Fruit fly (Drosophila melanogaster) whole organism, embryonic: ENCODE data around the gene CG12279.

Source experiments
- Aef1 ChIP-seq: fragments of 200-800 bp; sonication (Bioruptor generic); IDR thresholded peaks from 3 replicates; pipeline ENCODE4 v1.3.6; 2022; ENCODE audit warnings: missing biosample characterization, missing genetic modification characterization
- CG1024 ChIP-seq: fragments of 200-800 bp; sonication (Bioruptor generic); IDR thresholded peaks from 2 replicates; pipeline ENCODE4 v1.3.6; 2022; ENCODE audit warnings: missing biosample characterization, missing genetic modification characterization
- CG10462 ChIP-seq: fragments of 200-800 bp; sonication (Bioruptor generic); optimal IDR thresholded peaks from 2 replicates; lab custom pipeline; 2016; ENCODE audit warnings: missing biosample characterization, missing genetic modification characterization
- CG11560 ChIP-seq: fragments of 200-800 bp; sonication (Bioruptor generic); IDR thresholded peaks from 3 replicates; pipeline ENCODE4 v1.3.6; 2022; ENCODE audit warnings: missing biosample characterization, missing genetic modification characterization
- CG11695 ChIP-seq: fragments of 200-800 bp; sonication (Bioruptor generic); IDR thresholded peaks from 3 replicates; pipeline ENCODE4 v1.3.6; 2022; ENCODE audit warnings: missing biosample characterization, missing genetic modification characterization
- CG11696 ChIP-seq: fragments of 200-800 bp; sonication (Bioruptor generic); IDR thresholded peaks from 2 replicates; pipeline ENCODE4 v1.3.6; 2022; ENCODE audit warnings: missing biosample characterization, missing genetic modification characterization
- CG12299 ChIP-seq: fragments of 200-800 bp; sonication (Bioruptor generic); optimal IDR thresholded peaks from 2 replicates; lab custom pipeline; 2018; ENCODE audit warnings: missing biosample characterization, mild to moderate bottlenecking, missing genetic modification characterization
- CG1233 ChIP-seq: fragments of 200-800 bp; sonication (Bioruptor generic); optimal IDR thresholded peaks from 4 replicates; lab custom pipeline; 2018; ENCODE audit warnings: missing biosample characterization, mild to moderate bottlenecking, missing genetic modification characterization
- CG12744 ChIP-seq: fragments of 200-800 bp; sonication (Bioruptor generic); optimal IDR thresholded peaks from 2 replicates; lab custom pipeline; 2016; ENCODE audit warnings: missing biosample characterization, missing genetic modification characterization
- CG14860 ChIP-seq: fragments of 200-800 bp; sonication (Bioruptor generic); IDR thresholded peaks from 3 replicates; pipeline ENCODE4 v1.3.6; 2022; ENCODE audit warnings: missing biosample characterization, missing genetic modification characterization; ENCODE audit not compliant: partially characterized antibody
- CG15011 ChIP-seq: fragments of 200-800 bp; sonication (Bioruptor generic); optimal IDR thresholded peaks from 3 replicates; lab custom pipeline; 2018; ENCODE audit warnings: missing biosample characterization, mild to moderate bottlenecking, missing genetic modification characterization
- CG16779 ChIP-seq: fragments of 200-800 bp; sonication (Bioruptor generic); IDR thresholded peaks from 2 replicates; pipeline ENCODE4 v1.3.6; 2022; ENCODE audit warnings: missing biosample characterization, missing genetic modification characterization
- CG17359 ChIP-seq: fragments of 200-800 bp; sonication (Bioruptor generic); optimal IDR thresholded peaks from 3 replicates; lab custom pipeline; 2018; ENCODE audit warnings: missing biosample characterization, mild to moderate bottlenecking, missing genetic modification characterization, moderate library complexity
- CG18011 ChIP-seq: fragments of 200-800 bp; sonication (Bioruptor generic); optimal IDR thresholded peaks from 2 replicates; lab custom pipeline; 2017; ENCODE audit warnings: missing biosample characterization, missing genetic modification characterization, mild to moderate bottlenecking, moderate library complexity, missing genotype
- CG1832 ChIP-seq: fragments of 200-800 bp; sonication (Bioruptor generic); optimal IDR thresholded peaks from 2 replicates; lab custom pipeline; 2017; ENCODE audit warnings: missing biosample characterization, mild to moderate bottlenecking, missing genetic modification characterization, inconsistent platforms
- CG2875 ChIP-seq: fragments of 200-800 bp; sonication (Bioruptor generic); optimal IDR thresholded peaks from 2 replicates; lab custom pipeline; 2017; ENCODE audit warnings: missing biosample characterization, mild to moderate bottlenecking, missing genetic modification characterization, missing genetic modification reagents
- CG31388 ChIP-seq: fragments of 200-800 bp; sonication (Bioruptor generic); optimal IDR thresholded peaks from 2 replicates; lab custom pipeline; 2016; ENCODE audit warnings: missing biosample characterization, missing genetic modification characterization
- CG32532 ChIP-seq: fragments of 200-800 bp; sonication (Bioruptor generic); IDR thresholded peaks from 2 replicates; pipeline ENCODE4 v1.3.6; 2022; ENCODE audit warnings: missing biosample characterization, missing genetic modification characterization
- CG34224 ChIP-seq: fragments of 200-800 bp; sonication (Bioruptor generic); IDR thresholded peaks from 3 replicates; pipeline ENCODE4 v1.3.6; 2022; ENCODE audit warnings: missing biosample characterization, missing genetic modification characterization; ENCODE audit not compliant: partially characterized antibody
- CG4404 ChIP-seq: fragments of 200-800 bp; sonication (Bioruptor generic); IDR thresholded peaks from 2 replicates; pipeline ENCODE4 v1.3.6; 2022; ENCODE audit warnings: missing biosample characterization, missing genetic modification characterization
- CG6854 ChIP-seq: fragments of 200-800 bp; sonication (Bioruptor generic); optimal IDR thresholded peaks from 3 replicates; lab custom pipeline; 2017; ENCODE audit warnings: missing biosample characterization, mild to moderate bottlenecking, missing genetic modification characterization
- CG7556 ChIP-seq: fragments of 200-800 bp; sonication (Bioruptor generic); optimal IDR thresholded peaks from 2 replicates; lab custom pipeline; 2017; ENCODE audit warnings: missing biosample characterization, mild to moderate bottlenecking, missing genetic modification characterization
- CG7987 ChIP-seq: fragments of 200-800 bp; sonication (Bioruptor generic); optimal IDR thresholded peaks from 2 replicates; lab custom pipeline; 2018; ENCODE audit warnings: missing biosample characterization, mild to moderate bottlenecking, missing genetic modification characterization, moderate library complexity
- CG8388 ChIP-seq: fragments of 200-800 bp; sonication (Bioruptor generic); optimal IDR thresholded peaks from 2 replicates; lab custom pipeline; 2019; ENCODE audit warnings: missing biosample characterization, mild to moderate bottlenecking, missing genetic modification characterization, moderate library complexity
- CG9876 ChIP-seq: fragments of 200-800 bp; sonication (Bioruptor generic); optimal IDR thresholded peaks from 2 replicates; lab custom pipeline; 2016; ENCODE audit warnings: missing biosample characterization, missing genetic modification characterization
- Camta ChIP-seq: fragments of 200-800 bp; sonication (Bioruptor generic); optimal IDR thresholded peaks from 2 replicates; lab custom pipeline; 2016; ENCODE audit warnings: missing biosample characterization, missing genetic modification characterization
- Dip3 ChIP-seq: fragments of 200-800 bp; sonication (Bioruptor generic); optimal IDR thresholded peaks from 3 replicates; lab custom pipeline; 2016; ENCODE audit warnings: missing biosample characterization, missing genetic modification characterization
- Doc2 ChIP-seq: fragments of 200-800 bp; sonication (Bioruptor generic); IDR thresholded peaks from 2 replicates; pipeline ENCODE4 v1.3.6; 2022; ENCODE audit warnings: missing biosample characterization, missing genetic modification characterization
- Dref ChIP-seq: fragments of 200-800 bp; sonication (Bioruptor generic); IDR thresholded peaks from 2 replicates; pipeline ENCODE4 v1.3.6; 2022; ENCODE audit warnings: missing biosample characterization, missing genetic modification characterization
- ERR ChIP-seq: fragments of 200-800 bp; sonication (Bioruptor generic); optimal IDR thresholded peaks from 2 replicates; lab custom pipeline; 2016; ENCODE audit warnings: missing biosample characterization, missing genetic modification characterization
- HLH3B ChIP-seq: fragments of 200-800 bp; sonication (Bioruptor generic); IDR thresholded peaks from 2 replicates; pipeline ENCODE4 v1.3.6; 2022; ENCODE audit warnings: missing biosample characterization, missing genetic modification characterization
- HmgZ ChIP-seq: fragments of 200-800 bp; sonication (Bioruptor generic); optimal IDR thresholded peaks from 2 replicates; lab custom pipeline; 2018; ENCODE audit warnings: missing biosample characterization, mild to moderate bottlenecking, missing genetic modification characterization
- NC2β ChIP-seq: fragments of 200-800 bp; sonication (Bioruptor generic); optimal IDR thresholded peaks from 2 replicates; lab custom pipeline; 2016; ENCODE audit warnings: missing biosample characterization, missing genetic modification characterization
- Oaz ChIP-seq: fragments of 200-800 bp; sonication (Bioruptor generic); IDR thresholded peaks from 2 replicates; pipeline ENCODE4 v1.3.6; 2022; ENCODE audit warnings: missing biosample characterization, missing genetic modification characterization
- Opbp ChIP-seq: fragments of 200-800 bp; sonication (Bioruptor generic); IDR thresholded peaks from 3 replicates; pipeline ENCODE4 v1.3.6; 2022; ENCODE audit warnings: missing biosample characterization, missing genetic modification characterization; ENCODE audit not compliant: partially characterized antibody
- Rx ChIP-seq: fragments of 200-800 bp; sonication (Bioruptor generic); IDR thresholded peaks from 2 replicates; pipeline ENCODE4 v1.3.6; 2022; ENCODE audit warnings: missing biosample characterization, missing genetic modification characterization
- Sox102F ChIP-seq: fragments of 200-800 bp; sonication (Bioruptor generic); optimal IDR thresholded peaks from 2 replicates; lab custom pipeline; 2018; ENCODE audit warnings: missing biosample characterization, mild to moderate bottlenecking, missing genetic modification characterization, moderate library complexity
- Taf1 ChIP-seq: fragments of 200-800 bp; sonication (Bioruptor generic); IDR thresholded peaks from 2 replicates; pipeline ENCODE4 v1.3.6; 2022; ENCODE audit warnings: missing biosample characterization, missing genetic modification characterization
- Trl ChIP-seq, 3 experiments: fragments of >200 bp in 2 of 3; fragments of 200-800 bp in 1 of 3; sonication (Bioruptor generic) in 1 of 3; optimal IDR thresholded peaks; 2 replicates in 1 of 3; 3 replicates in 2 of 3; lab custom pipeline; 2016 to 2017; ENCODE audit warnings: missing biosample characterization in 1 of 3, missing genetic modification characterization in 1 of 3
- Usf ChIP-seq: fragments of 200-800 bp; sonication (Bioruptor generic); optimal IDR thresholded peaks from 2 replicates; lab custom pipeline; 2017; ENCODE audit warnings: missing genotype, missing biosample characterization, missing genetic modification characterization
- amos ChIP-seq: fragments of 200-800 bp; sonication (Bioruptor generic); IDR thresholded peaks from 2 replicates; pipeline ENCODE4 v1.3.6; 2022; ENCODE audit warnings: missing biosample characterization, missing genetic modification characterization; ENCODE audit not compliant: partially characterized antibody
- ash1 ChIP-seq: fragments of 200-800 bp; sonication (Bioruptor generic); optimal IDR thresholded peaks from 2 replicates; lab custom pipeline; 2018; ENCODE audit warnings: missing biosample characterization, mild to moderate bottlenecking, missing genetic modification characterization
- br ChIP-seq: fragments of >200 bp; optimal IDR thresholded peaks from 2 replicates; lab custom pipeline; 2017
- corto ChIP-seq: fragments of 200-800 bp; sonication (Bioruptor generic); optimal IDR thresholded peaks from 2 replicates; lab custom pipeline; 2016; ENCODE audit warnings: missing biosample characterization, mild to moderate bottlenecking, missing genetic modification characterization, moderate library complexity
- gce ChIP-seq: fragments of 200-800 bp; sonication (Bioruptor generic); IDR thresholded peaks from 3 replicates; pipeline ENCODE4 v1.3.6; 2022; ENCODE audit warnings: missing biosample characterization, missing genetic modification characterization
- kay ChIP-seq: fragments of 200-800 bp; sonication (Bioruptor generic); optimal IDR thresholded peaks from 2 replicates; lab custom pipeline; 2016; ENCODE audit warnings: missing biosample characterization, missing genetic modification characterization
- peb ChIP-seq: fragments of 200-800 bp; sonication (Bioruptor generic); IDR thresholded peaks from 2 replicates; pipeline ENCODE4 v1.3.6; 2022; ENCODE audit warnings: missing biosample characterization, missing genetic modification characterization
- sc ChIP-seq, 3 experiments: fragments of >200 bp in 2 of 3; fragments of 200-800 bp in 1 of 3; sonication (Bioruptor generic) in 1 of 3; optimal IDR thresholded peaks; 2 replicates in 2 of 3; 3 replicates in 1 of 3; lab custom pipeline; 2017; ENCODE audit warnings: mild to moderate bottlenecking in 1 of 3, missing biosample characterization in 1 of 3, missing genetic modification characterization in 1 of 3, missing genetic modification reagents in 1 of 3
- tgo ChIP-seq: fragments of 200-800 bp; sonication (Bioruptor generic); IDR thresholded peaks from 3 replicates; pipeline ENCODE4 v1.3.6; 2022; ENCODE audit warnings: missing biosample characterization, missing genetic modification characterization
- tio ChIP-seq: fragments of 200-800 bp; sonication (Bioruptor generic); optimal IDR thresholded peaks from 2 replicates; lab custom pipeline; 2017; ENCODE audit warnings: missing biosample characterization, missing genetic modification characterization, inconsistent platforms
- wek ChIP-seq: fragments of 200-800 bp; sonication (Bioruptor generic); optimal IDR thresholded peaks from 3 replicates; lab custom pipeline; 2018; ENCODE audit warnings: missing biosample characterization, mild to moderate bottlenecking, missing genetic modification characterization, moderate library complexity

The CG12279 gene

DNA sequence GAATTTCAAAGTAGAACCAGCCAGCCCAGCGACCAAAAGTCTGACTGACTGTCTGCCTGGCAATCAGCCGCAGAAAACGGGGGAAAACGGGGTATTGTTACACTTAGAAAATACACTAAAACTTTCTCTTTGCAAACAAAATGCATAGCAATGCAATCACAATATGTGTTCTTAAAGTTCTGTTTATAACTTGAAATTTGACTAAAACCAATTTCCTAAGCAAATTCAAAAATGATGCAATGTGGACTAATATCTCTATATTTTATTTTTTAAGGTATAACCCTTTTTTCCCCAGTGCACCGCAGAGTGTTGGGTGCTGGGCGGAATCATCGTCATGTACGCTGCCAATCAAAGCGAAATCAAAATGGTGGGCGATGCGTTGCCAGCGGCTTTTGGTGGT, 46.1 kb downstream of the CG12279 start (continued):
- no peak for TF ChIP-seq corto (GFP tag; lab: Kevin White, UChicago)
- peak; percentile 2 for TF ChIP-seq CG15011 (GFP tag; lab: Kevin White, UChicago)
- TF ChIP-seq Dip3 (GFP tag; lab: Kevin White, UChicago): no peak
- TF ChIP-seq tio (GFP tag; lab: Kevin White, UChicago): peak; percentile 17
- no peak for TF ChIP-seq CG1233
- TF ChIP-seq CG11560 (tag; lab: Robert Waterston, UW): no peak
- no peak for TF ChIP-seq Dref (GFP tag; lab: Robert Waterston, UW)
- no peak for TF ChIP-seq CG8388 (GFP tag; lab: Kevin White, UChicago)
- no peak for TF ChIP-seq CG34224 (GFP tag; lab: Robert Waterston, UW)
- TF ChIP-seq CG1832: no peak
- no peak for TF ChIP-seq Opbp (GFP tag; lab: Robert Waterston, UW)
- no peak for TF ChIP-seq CG1024 (GFP tag; lab: Robert Waterston, UW)
- TF ChIP-seq Doc2 (GFP tag; lab: Robert Waterston, UW): no peak
- no peak for TF ChIP-seq br (lab: Kevin White, UChicago)
- no peak for TF ChIP-seq CG11695
- TF ChIP-seq tgo (GFP tag; lab: Robert Waterston, UW): peak; percentile 25; the same call in 2 of the 3 replicates
- no peak for TF ChIP-seq sc (optimal IDR thresholded peaks at IDR 0.05; lab: Kevin White, UChicago)
- no peak for TF ChIP-seq sc (GFP tag; optimal IDR thresholded peaks at IDR 0.05; lab: Kevin White, UChicago)
- peak; percentile 46 for TF ChIP-seq Sox102F (GFP tag; lab: Kevin White, UChicago)
- no peak for TF ChIP-seq Camta (GFP tag; lab: Kevin White, UChicago)
- TF ChIP-seq Oaz (GFP tag; lab: Robert Waterston, UW): no peak
- no peak for TF ChIP-seq CG7987 (GFP tag; lab: Kevin White, UChicago)
- no peak for TF ChIP-seq CG12299 (tag; lab: Kevin White, UChicago)
- TF ChIP-seq Rx (GFP tag; lab: Robert Waterston, UW): no peak
- no peak for TF ChIP-seq ash1 (GFP tag; lab: Kevin White, UChicago)
- TF ChIP-seq CG6854: no peak
- TF ChIP-seq wek (GFP tag; lab: Kevin White, UChicago): no peak
- TF ChIP-seq CG10462 (GFP tag; lab: Kevin White, UChicago): no peak
- TF ChIP-seq CG9876 (GFP tag; lab: Kevin White, UChicago): no peak
- peak; percentile 32; the same call in 1 of the 2 replicates for TF ChIP-seq HLH3B
- no peak for TF ChIP-seq CG2875 (GFP tag; lab: Kevin White, UChicago)
- TF ChIP-seq CG14860 (GFP tag; lab: Robert Waterston, UW): no peak
- TF ChIP-seq ERR: no peak
- no peak for TF ChIP-seq CG32532 (GFP tag; lab: Robert Waterston, UW)
- TF ChIP-seq peb (GFP tag; lab: Robert Waterston, UW): no peak
- TF ChIP-seq CG18011: no peak
- TF ChIP-seq NC2β (GFP tag; lab: Kevin White, UChicago): no peak
- no peak for TF ChIP-seq CG4404 (GFP tag; lab: Robert Waterston, UW)
- TF ChIP-seq CG11696 (GFP tag; lab: Robert Waterston, UW): no peak
- TF ChIP-seq Usf (GFP tag; lab: Kevin White, UChicago): no peak
- no peak for TF ChIP-seq gce (GFP tag; lab: Robert Waterston, UW)
- no peak for TF ChIP-seq CG16779 (GFP tag; lab: Robert Waterston, UW)
- peak; percentile 47 for TF ChIP-seq CG7556 (GFP tag; lab: Kevin White, UChicago)
- TF ChIP-seq Trl (optimal IDR thresholded peaks at IDR 0.05; lab: Kevin White, UChicago): no peak
- no peak for TF ChIP-seq Trl (GFP tag; optimal IDR thresholded peaks at IDR 0.05; lab: Kevin White, UChicago)
- no peak for TF ChIP-seq HmgZ (tag; lab: Kevin White, UChicago)
- no peak for TF ChIP-seq Aef1
- TF ChIP-seq CG12744 (GFP tag; lab: Kevin White, UChicago): no peak
- 0 out of 2 replicates have a peak, but pooled peaks have one; percentile 12 for TF ChIP-seq Taf1 (GFP tag; lab: Robert Waterston, UW)
- TF ChIP-seq CG31388 (GFP tag; lab: Kevin White, UChicago): no peak
- TF ChIP-seq kay (GFP tag; lab: Kevin White, UChicago): no peak
- TF ChIP-seq CG17359: no peak
- TF ChIP-seq amos (GFP tag; lab: Robert Waterston, UW): no peak
